Fruit fly (Drosophila melanogaster): Measurements from ENCODE around the gene CG1486.

- TF ChIP-seq CTCF (optimal IDR thresholded peaks at IDR 0.05) (no peak), CG8478 (optimal IDR thresholded peaks at IDR 0.05) (no peak)
Measured at dm6 chrX:21367363-21368072, 43.7 kb downstream of the CG1486 start.
